Worm (Caenorhabditis elegans): ENCODE data around the gene C07A9.12.

ce11 chrIII:9711163-9711562 is 16.2 kb downstream of the C07A9.12 start:
- TF ChIP-seq isw-1 (GFP tag; IDR thresholded peaks at IDR 0.05) = no peak
- TF ChIP-seq lin-35 (GFP tag; optimal IDR thresholded peaks at IDR 0.05) = no peak
- no peak for TF ChIP-seq mab-9 (GFP tag; IDR thresholded peaks at IDR 0.05)
- TF ChIP-seq efl-1 (optimal IDR thresholded peaks at IDR 0.05) = no peak
- no peak for TF ChIP-seq efl-1 (GFP tag; optimal IDR thresholded peaks at IDR 0.05 in 1 of 2)
